Worm (Caenorhabditis elegans) whole organism, mixed stage, embryonic: ENCODE results near the gene Y45F10D.7.

Experiments used
- ces-1 ChIP-seq: fragments of 150-350 bp; optimal IDR thresholded peaks from 2 replicates; lab custom pipeline; 2014; ENCODE audit warnings: missing biosample characterization, missing genetic modification reagents, missing genetic modification characterization
- flh-1 ChIP-seq: fragments of 200-800 bp; sonication (Bioruptor generic); optimal IDR thresholded peaks from 2 replicates; lab custom pipeline; 2018; ENCODE audit warnings: mild to moderate bottlenecking, missing genetic modification characterization, moderate library complexity, missing compliant biosample characterization
- lin-32 ChIP-seq: fragments of 200-800 bp; sonication (Bioruptor generic); optimal IDR thresholded peaks from 2 replicates; lab custom pipeline; 2018; ENCODE audit warnings: mild to moderate bottlenecking, missing genetic modification characterization, missing compliant biosample characterization
- mep-1 ChIP-seq: fragments of 150-350 bp; optimal IDR thresholded peaks from 2 replicates; lab custom pipeline; 2017; ENCODE audit warnings: missing biosample characterization, missing genetic modification reagents, missing genetic modification characterization, inconsistent platforms
- nhr-237 ChIP-seq: fragments of 150-350 bp; optimal IDR thresholded peaks from 2 replicates; lab custom pipeline; 2014; ENCODE audit warnings: missing biosample characterization, missing genetic modification characterization
- nhr-28 ChIP-seq: fragments of 150-350 bp; optimal IDR thresholded peaks from 2 replicates; lab custom pipeline; 2014; ENCODE audit warnings: missing biosample characterization, missing genetic modification characterization

DNA sequence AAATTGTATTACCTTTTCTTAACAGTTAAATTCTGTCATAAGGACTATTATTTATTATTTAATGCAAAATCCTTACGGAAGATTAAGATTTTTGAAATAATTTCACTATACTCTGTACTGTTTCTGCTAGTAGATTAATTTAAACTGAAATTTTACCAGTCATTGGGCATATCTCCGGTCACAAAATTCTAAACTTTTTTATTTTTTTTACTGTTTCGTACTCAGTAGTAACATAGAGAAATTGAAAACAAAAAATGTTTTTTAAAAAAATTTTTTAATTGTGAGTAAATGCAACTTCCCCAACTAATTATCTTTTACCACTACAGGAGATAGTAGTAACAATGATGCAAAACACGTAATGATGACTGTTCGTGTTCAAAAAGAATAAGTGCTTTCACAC is 49.6 kb downstream of the Y45F10D.7 start:
- TF ChIP-seq nhr-28 (tag; lab: Kevin White, UChicago) = no peak
- no peak for TF ChIP-seq nhr-237
- no peak for TF ChIP-seq flh-1 (GFP tag; lab: Kevin White, UChicago)
- no peak for TF ChIP-seq mep-1 (tag; lab: Kevin White, UChicago)
- no peak for TF ChIP-seq lin-32
- no peak for TF ChIP-seq ces-1 (GFP tag; lab: Kevin White, UChicago)
